Fruit fly (Drosophila melanogaster) whole organism, adult: ENCODE measurements around the gene Cortactin.

Source experiments
- CG11617 ChIP-seq: fragments of 200-800 bp; sonication (Bioruptor generic); optimal IDR thresholded peaks from 2 replicates; lab custom pipeline; 2017; ENCODE audit warnings: mild to moderate bottlenecking, missing biosample characterization, missing genetic modification reagents, missing genetic modification characterization
- CG12768 ChIP-seq: fragments of 200-800 bp; sonication (Bioruptor generic); optimal IDR thresholded peaks from 2 replicates; lab custom pipeline; 2017; ENCODE audit warnings: missing biosample characterization, missing genetic modification characterization, mild to moderate bottlenecking, moderate library complexity, missing genetic modification reagents
- CG14711 ChIP-seq: fragments of 200-800 bp; sonication (Bioruptor generic); optimal IDR thresholded peaks from 2 replicates; lab custom pipeline; 2018; ENCODE audit warnings: missing biosample characterization, mild to moderate bottlenecking, missing genetic modification characterization, moderate library complexity
- CG1620 ChIP-seq: fragments of 200-800 bp; sonication (Bioruptor generic); optimal IDR thresholded peaks from 2 replicates; lab custom pipeline; 2016; ENCODE audit warnings: missing biosample characterization, missing genetic modification characterization
- CG33017 ChIP-seq: fragments of 200-800 bp; sonication (Bioruptor generic); optimal IDR thresholded peaks from 2 replicates; lab custom pipeline; 2018; ENCODE audit warnings: missing biosample characterization, mild to moderate bottlenecking, missing genetic modification characterization, moderate library complexity
- CG5204 ChIP-seq: fragments of 200-800 bp; sonication (Bioruptor generic); optimal IDR thresholded peaks from 2 replicates; lab custom pipeline; 2016; ENCODE audit warnings: missing biosample characterization, missing genetic modification characterization
- CG7045 ChIP-seq: fragments of 200-800 bp; sonication (Bioruptor generic); optimal IDR thresholded peaks from 2 replicates; lab custom pipeline; 2017; ENCODE audit warnings: missing biosample characterization, mild to moderate bottlenecking, missing genetic modification characterization
- CG7101 ChIP-seq: fragments of 200-800 bp; sonication (Bioruptor generic); optimal IDR thresholded peaks from 2 replicates; lab custom pipeline; 2018; ENCODE audit warnings: missing biosample characterization, mild to moderate bottlenecking, missing genetic modification characterization, moderate library complexity
- Clk ChIP-seq: fragments of 200-800 bp; sonication (Bioruptor generic); optimal IDR thresholded peaks from 2 replicates; lab custom pipeline; 2017; ENCODE audit warnings: missing biosample characterization, missing genetic modification characterization
- Crg-1 ChIP-seq: fragments of 200-800 bp; sonication (Bioruptor generic); optimal IDR thresholded peaks from 2 replicates; lab custom pipeline; 2016; ENCODE audit warnings: missing biosample characterization, missing genetic modification characterization
- Hr96 ChIP-seq: fragments of 200-800 bp; sonication (Bioruptor generic); optimal IDR thresholded peaks from 2 replicates; lab custom pipeline; 2016; ENCODE audit warnings: missing biosample characterization, missing genetic modification characterization
- Mnt ChIP-seq: fragments of 200-800 bp; sonication (Bioruptor generic); optimal IDR thresholded peaks from 2 replicates; lab custom pipeline; 2016; ENCODE audit warnings: missing biosample characterization, mild to moderate bottlenecking, missing genetic modification characterization
- bab1 ChIP-seq: fragments of 200-800 bp; sonication (Bioruptor generic); optimal IDR thresholded peaks from 3 replicates; lab custom pipeline; 2019; ENCODE audit warnings: missing biosample characterization, mild to moderate bottlenecking, missing genetic modification characterization, moderate library complexity
- cic ChIP-seq: fragments of 200-800 bp; sonication (Bioruptor generic); optimal IDR thresholded peaks from 2 replicates; lab custom pipeline; 2017; ENCODE audit warnings: missing biosample characterization, mild to moderate bottlenecking, missing genetic modification characterization, moderate library complexity
- cnc ChIP-seq, 2 experiments: fragments of >200 bp; optimal IDR thresholded peaks; 2 replicates each; lab custom pipeline; 2017
- kay ChIP-seq: fragments of 200-800 bp; sonication (Bioruptor generic); peaks from one replicate; lab custom pipeline; 2016; ENCODE audit warnings: missing biosample characterization, missing genetic modification characterization, borderline replicate concordance
- ovo ChIP-seq: fragments of 200-800 bp; sonication (Bioruptor generic); optimal IDR thresholded peaks from 2 replicates; lab custom pipeline; 2016; ENCODE audit warnings: missing biosample characterization, missing genetic modification characterization
- pad ChIP-seq: fragments of 200-800 bp; sonication (Bioruptor generic); optimal IDR thresholded peaks from 3 replicates; lab custom pipeline; 2017; ENCODE audit warnings: missing biosample characterization, missing genetic modification characterization, mild to moderate bottlenecking, moderate library complexity, missing genetic modification reagents
- tj ChIP-seq: fragments of 200-800 bp; sonication (Bioruptor generic); optimal IDR thresholded peaks from 3 replicates; lab custom pipeline; 2017; ENCODE audit warnings: missing biosample characterization, mild to moderate bottlenecking, missing genetic modification characterization, moderate library complexity
- toe ChIP-seq: fragments of 200-800 bp; sonication (Bioruptor generic); optimal IDR thresholded peaks from 2 replicates; lab custom pipeline; 2016; ENCODE audit warnings: missing biosample characterization, missing genetic modification characterization

The Cortactin gene

dm6 chr3R:21109712-21110111, 45.4 kb upstream of the Cortactin start:
- no peak for TF ChIP-seq bab1 (GFP tag; lab: Kevin White, UChicago)
- no peak for TF ChIP-seq Crg-1
- TF ChIP-seq ovo (GFP tag; lab: Kevin White, UChicago) = no peak
- TF ChIP-seq Clk (GFP tag; lab: Kevin White, UChicago) = no peak

- TF ChIP-seq CG12768 (GFP tag; lab: Kevin White, UChicago) = peak; percentile 51
- TF ChIP-seq cic (GFP tag; lab: Kevin White, UChicago) = peak; percentile 29
- no peak for TF ChIP-seq kay (GFP tag; lab: Kevin White, UChicago)
- no peak for TF ChIP-seq ovo (GFP tag; lab: Kevin White, UChicago)
- TF ChIP-seq Clk (GFP tag; lab: Kevin White, UChicago) = peak; percentile 36
- peak; percentile 37 for TF ChIP-seq CG7101
- TF ChIP-seq tj (GFP tag; lab: Kevin White, UChicago) = peak; percentile 54
- TF ChIP-seq bab1 (GFP tag; lab: Kevin White, UChicago) = peak; percentile 95
- peak; percentile 61 for TF ChIP-seq CG1620 (GFP tag; lab: Kevin White, UChicago)
- peak; percentile 64 for TF ChIP-seq CG7045 (GFP tag; lab: Kevin White, UChicago)
- TF ChIP-seq CG33017 (tag; lab: Kevin White, UChicago) = peak; percentile 21
- TF ChIP-seq cnc (optimal IDR thresholded peaks at IDR 0.05; lab: Kevin White, UChicago) = no peak
- no peak for TF ChIP-seq Hr96
- peak; percentile 81 for TF ChIP-seq CG11617 (GFP tag; lab: Kevin White, UChicago)
- peak; percentile 15 for TF ChIP-seq Mnt (GFP tag; lab: Kevin White, UChicago)
- no peak for TF ChIP-seq Crg-1
- TF ChIP-seq pad = peak; percentile 48
- peak; percentile 40 for TF ChIP-seq CG14711 (tag; lab: Kevin White, UChicago)
- TF ChIP-seq toe (GFP tag; lab: Kevin White, UChicago) = no peak
- no peak for TF ChIP-seq CG5204 (GFP tag; lab: Kevin White, UChicago)
Observed at dm6 chr3R:21107907-21108591, 43.8 kb upstream of the Cortactin start, which contains the start of the genes Sec15 and rtet. Gene Sec15 (minus strand): TSS chr3R:21107972. Gene rtet (plus strand): TSS chr3R:21108446.

dm6 chr3R:21102477-21102876, 38.2 kb upstream of the Cortactin start:
- TF ChIP-seq CG14711 (tag; lab: Kevin White, UChicago) (no peak), toe (GFP tag; lab: Kevin White, UChicago) (no peak), CG33017 (tag; lab: Kevin White, UChicago) (no peak), pad (no peak), Clk (GFP tag; lab: Kevin White, UChicago) (no peak), cic (GFP tag; lab: Kevin White, UChicago) (no peak), tj (GFP tag; lab: Kevin White, UChicago) (no peak), CG1620 (GFP tag; lab: Kevin White, UChicago) (no peak)

- no peak for TF ChIP-seq cic (GFP tag; lab: Kevin White, UChicago)
- TF ChIP-seq cnc (optimal IDR thresholded peaks at IDR 0.05; lab: Kevin White, UChicago) = no peak
- TF ChIP-seq Mnt (GFP tag; lab: Kevin White, UChicago) = peak; percentile 51
- peak; percentile 80 for TF ChIP-seq CG14711 (tag; lab: Kevin White, UChicago)
- TF ChIP-seq pad = peak; percentile 42
- peak; percentile 43 for TF ChIP-seq CG1620 (GFP tag; lab: Kevin White, UChicago)
- peak; percentile 39 for TF ChIP-seq tj (GFP tag; lab: Kevin White, UChicago)
- TF ChIP-seq Crg-1 = peak; percentile 44
- TF ChIP-seq CG7045 (GFP tag; lab: Kevin White, UChicago) = peak; percentile 8
- no peak for TF ChIP-seq bab1 (GFP tag; lab: Kevin White, UChicago)
- TF ChIP-seq CG5204 (GFP tag; lab: Kevin White, UChicago) = no peak
- peak; percentile 75 for TF ChIP-seq CG11617 (GFP tag; lab: Kevin White, UChicago)
- peak; percentile 56 for TF ChIP-seq CG7101
- peak; percentile 80 for TF ChIP-seq ovo (GFP tag; lab: Kevin White, UChicago)
- no peak for TF ChIP-seq CG12768 (GFP tag; lab: Kevin White, UChicago)
- TF ChIP-seq CG33017 (tag; lab: Kevin White, UChicago) = peak; percentile 28
Observed at dm6 chr3R:21101453-21102214, 37.4 kb upstream of the Cortactin start, which contains the start of the genes CG7044 and Tbc1d22. Gene CG7044 (minus strand): TSS chr3R:21101718. Gene Tbc1d22 (plus strand): TSS chr3R:21102199.

- peak; percentile 90 for TF ChIP-seq CG7045 (GFP tag; lab: Kevin White, UChicago)
- no peak for TF ChIP-seq kay (GFP tag; lab: Kevin White, UChicago)
- TF ChIP-seq tj (GFP tag; lab: Kevin White, UChicago) = peak; percentile 81
- TF ChIP-seq Mnt (GFP tag; lab: Kevin White, UChicago) = peak; percentile 85
- peak; percentile 12 for TF ChIP-seq CG33017 (tag; lab: Kevin White, UChicago)
- peak; percentile 91 for TF ChIP-seq Clk (GFP tag; lab: Kevin White, UChicago)
- TF ChIP-seq ovo (GFP tag; lab: Kevin White, UChicago) = peak; percentile 79
- TF ChIP-seq CG11617 (GFP tag; lab: Kevin White, UChicago) = peak; percentile 92
- peak; percentile 74 for TF ChIP-seq Crg-1
- TF ChIP-seq CG12768 (GFP tag; lab: Kevin White, UChicago) = peak; percentile 92
- TF ChIP-seq CG5204 (GFP tag; lab: Kevin White, UChicago) = no peak
- peak; percentile 95 for TF ChIP-seq toe (GFP tag; lab: Kevin White, UChicago)
- peak; percentile 75 for TF ChIP-seq pad
- TF ChIP-seq Hr96 = no peak
- peak; percentile 78 for TF ChIP-seq cic (GFP tag; lab: Kevin White, UChicago)
- peak; percentile 86 for TF ChIP-seq CG7101
- peak; percentile 85 for TF ChIP-seq CG1620 (GFP tag; lab: Kevin White, UChicago)
- no peak for TF ChIP-seq cnc (optimal IDR thresholded peaks at IDR 0.05; lab: Kevin White, UChicago)
- peak; percentile 82 for TF ChIP-seq CG14711 (tag; lab: Kevin White, UChicago)
- peak; percentile 94 for TF ChIP-seq bab1 (GFP tag; lab: Kevin White, UChicago)
Observed at dm6 chr3R:21097631-21098117, 33.4 kb upstream of the Cortactin start, which contains the start of gene RhoGAP93B. Gene RhoGAP93B (minus strand): TSS chr3R:21097827.
